Fruit fly (Drosophila melanogaster) S2 (cell line): ENCODE data around the gene Pgam5.

Experiments
- CG8478 ChIP-seq: fragments of >200 bp; optimal IDR thresholded peaks from 2 replicates; lab custom pipeline; 2018
- CTCF ChIP-seq, 2 experiments: fragments of >200 bp; optimal IDR thresholded peaks; 2 replicates each; lab custom pipeline; 2018

DNA sequence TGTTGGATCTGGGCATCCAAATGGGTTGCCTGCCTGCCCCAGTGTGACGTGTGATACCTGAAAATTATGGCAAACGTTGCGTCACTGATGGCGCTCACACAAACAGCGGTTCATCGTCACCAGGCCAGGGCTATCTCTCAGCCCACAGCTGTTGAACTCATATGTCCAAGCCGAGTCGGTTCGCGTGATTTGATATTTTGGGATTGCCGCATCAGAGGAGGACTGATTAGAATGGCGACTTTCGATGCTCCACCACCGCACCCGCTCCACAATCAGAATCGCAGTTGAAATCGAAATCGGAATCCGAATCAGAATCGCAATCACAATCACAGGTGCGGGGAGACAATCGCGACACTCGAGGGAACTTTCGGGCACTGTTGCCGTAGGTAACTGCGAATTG lies 25.6 kb downstream of the Pgam5 start:
- no peak for TF ChIP-seq CG8478 (lab: Kevin White, UChicago)
- TF ChIP-seq CTCF (optimal IDR thresholded peaks at IDR 0.05; lab: Kevin White, UChicago), result no peak
